Fruit fly (Drosophila melanogaster) whole organism, embryonic: ENCODE results near the gene CG7182.

Experiments used
- Blimp-1 ChIP-seq: fragments of 200-800 bp; sonication (Bioruptor generic); optimal IDR thresholded peaks from 3 replicates; lab custom pipeline; 2018; ENCODE audit warnings: missing biosample characterization, missing genetic modification characterization, mild to moderate bottlenecking, moderate library complexity, missing genetic modification reagents
- Bteb2 ChIP-seq: fragments of 200-800 bp; sonication (Bioruptor generic); optimal IDR thresholded peaks from 2 replicates; lab custom pipeline; 2016; ENCODE audit warnings: missing biosample characterization, missing genetic modification characterization
- CG1024 ChIP-seq: fragments of 200-800 bp; sonication (Bioruptor generic); IDR thresholded peaks from 2 replicates; pipeline ENCODE4 v1.3.6; 2022; ENCODE audit warnings: missing biosample characterization, missing genetic modification characterization
- CG10267 ChIP-seq: fragments of 200-800 bp; sonication (Bioruptor generic); optimal IDR thresholded peaks from 2 replicates; lab custom pipeline; 2018; ENCODE audit warnings: missing biosample characterization, mild to moderate bottlenecking, missing genetic modification characterization, moderate library complexity
- CG10274 ChIP-seq: fragments of 200-800 bp; sonication (Bioruptor generic); optimal IDR thresholded peaks from 3 replicates; lab custom pipeline; 2017; ENCODE audit warnings: missing biosample characterization, mild to moderate bottlenecking, missing genetic modification characterization
- CG10462 ChIP-seq: fragments of 200-800 bp; sonication (Bioruptor generic); optimal IDR thresholded peaks from 2 replicates; lab custom pipeline; 2016; ENCODE audit warnings: missing biosample characterization, missing genetic modification characterization
- CG10543 ChIP-seq: fragments of 200-800 bp; sonication (Bioruptor generic); optimal IDR thresholded peaks from 3 replicates; lab custom pipeline; 2017; ENCODE audit warnings: missing biosample characterization, mild to moderate bottlenecking, missing genetic modification characterization, moderate library complexity
- CG11247 ChIP-seq: fragments of 200-800 bp; sonication (Bioruptor generic); IDR thresholded peaks from 2 replicates; pipeline ENCODE4 v1.3.6; 2022; ENCODE audit warnings: missing biosample characterization, missing genetic modification characterization
- CG12299 ChIP-seq: fragments of 200-800 bp; sonication (Bioruptor generic); optimal IDR thresholded peaks from 2 replicates; lab custom pipeline; 2018; ENCODE audit warnings: missing biosample characterization, mild to moderate bottlenecking, missing genetic modification characterization
- CG14441 ChIP-seq: fragments of 200-800 bp; sonication (Bioruptor generic); IDR thresholded peaks from 2 replicates; pipeline ENCODE4 v1.3.6; 2022; ENCODE audit warnings: missing biosample characterization, missing genetic modification characterization
- CG15696 ChIP-seq: fragments of 200-800 bp; sonication (Bioruptor generic); optimal IDR thresholded peaks from 2 replicates; lab custom pipeline; 2019; ENCODE audit warnings: missing biosample characterization, mild to moderate bottlenecking, missing genetic modification characterization, moderate library complexity
- CG16779 ChIP-seq: fragments of 200-800 bp; sonication (Bioruptor generic); IDR thresholded peaks from 2 replicates; pipeline ENCODE4 v1.3.6; 2022; ENCODE audit warnings: missing biosample characterization, missing genetic modification characterization
- CG30403 ChIP-seq: fragments of 200-800 bp; sonication (Bioruptor generic); optimal IDR thresholded peaks from 3 replicates; lab custom pipeline; 2016; ENCODE audit warnings: missing biosample characterization, missing genetic modification characterization
- CG33213 ChIP-seq: fragments of 200-800 bp; sonication (Bioruptor generic); optimal IDR thresholded peaks from 3 replicates; lab custom pipeline; 2016; ENCODE audit warnings: missing biosample characterization, missing genetic modification characterization
- CG34376 ChIP-seq: fragments of 200-800 bp; sonication (Bioruptor generic); optimal IDR thresholded peaks from 2 replicates; lab custom pipeline; 2018; ENCODE audit warnings: missing biosample characterization, mild to moderate bottlenecking, missing genetic modification characterization
- CG3726 ChIP-seq: fragments of 200-800 bp; sonication (Bioruptor generic); IDR thresholded peaks from 3 replicates; pipeline ENCODE4, ENCODE4 v1.3.6; 2022; ENCODE audit warnings: missing biosample characterization, missing genetic modification characterization
- CG4707 ChIP-seq: fragments of 200-800 bp; sonication (Bioruptor generic); optimal IDR thresholded peaks from 2 replicates; lab custom pipeline; 2018; ENCODE audit warnings: missing biosample characterization, mild to moderate bottlenecking, missing genetic modification characterization, moderate library complexity
- CG5953 ChIP-seq: fragments of 200-800 bp; sonication (Bioruptor generic); IDR thresholded peaks from 2 replicates; pipeline ENCODE4 v1.3.6; 2022; ENCODE audit warnings: missing biosample characterization, missing genetic modification characterization
- CG6175 ChIP-seq: fragments of 200-800 bp; sonication (Bioruptor generic); IDR thresholded peaks from 3 replicates; pipeline ENCODE4 v1.3.6; 2022; ENCODE audit warnings: missing biosample characterization, missing genetic modification characterization
- CG6854 ChIP-seq: fragments of 200-800 bp; sonication (Bioruptor generic); optimal IDR thresholded peaks from 3 replicates; lab custom pipeline; 2017; ENCODE audit warnings: missing biosample characterization, mild to moderate bottlenecking, missing genetic modification characterization
- D ChIP-seq, 2 experiments: fragments of 200-800 bp in 1 of 2; fragments of >200 bp in 1 of 2; sonication (Bioruptor generic) in 1 of 2; optimal IDR thresholded peaks; 2 replicates in 1 of 2; 3 replicates in 1 of 2; lab custom pipeline; 2017; ENCODE audit warnings: mild to moderate bottlenecking in 1 of 2, missing biosample characterization in 1 of 2, missing genetic modification characterization in 1 of 2, missing genetic modification reagents in 1 of 2
- Dref ChIP-seq: fragments of 200-800 bp; sonication (Bioruptor generic); IDR thresholded peaks from 2 replicates; pipeline ENCODE4 v1.3.6; 2022; ENCODE audit warnings: missing biosample characterization, missing genetic modification characterization
- Gug ChIP-seq: fragments of 200-800 bp; sonication (Bioruptor generic); IDR thresholded peaks from 4 replicates; pipeline ENCODE4 v1.3.6; 2022; ENCODE audit warnings: missing biosample characterization, missing genetic modification characterization
- Hey ChIP-seq: fragments of 200-800 bp; sonication (Bioruptor generic); optimal IDR thresholded peaks from 3 replicates; lab custom pipeline; 2018; ENCODE audit warnings: missing biosample characterization, mild to moderate bottlenecking, missing genetic modification characterization
- HmgZ ChIP-seq: fragments of 200-800 bp; sonication (Bioruptor generic); optimal IDR thresholded peaks from 2 replicates; lab custom pipeline; 2018; ENCODE audit warnings: missing biosample characterization, mild to moderate bottlenecking, missing genetic modification characterization
- MBD-R2 ChIP-seq: fragments of 200-800 bp; sonication (Bioruptor generic); IDR thresholded peaks from 2 replicates; pipeline ENCODE4 v1.3.6; 2022; ENCODE audit warnings: missing biosample characterization, missing genetic modification characterization
- Med ChIP-seq: fragments of 200-800 bp; sonication (Bioruptor generic); peaks from one replicate; lab custom pipeline; 2016; ENCODE audit warnings: missing biosample characterization, missing genetic modification characterization, mild to moderate bottlenecking, inconsistent platforms, moderate library complexity
- Poxn ChIP-seq: fragments of 200-800 bp; sonication (Bioruptor generic); IDR thresholded peaks from 2 replicates; pipeline ENCODE4 v1.3.6; 2022; ENCODE audit warnings: missing biosample characterization, missing genetic modification characterization
- Rx ChIP-seq: fragments of 200-800 bp; sonication (Bioruptor generic); IDR thresholded peaks from 2 replicates; pipeline ENCODE4 v1.3.6; 2022; ENCODE audit warnings: missing biosample characterization, missing genetic modification characterization
- TFAM ChIP-seq: fragments of 200-800 bp; sonication (Bioruptor generic); optimal IDR thresholded peaks from 2 replicates; lab custom pipeline; 2017; ENCODE audit warnings: missing biosample characterization, missing genetic modification characterization, inconsistent platforms
- aop ChIP-seq: fragments of 200-800 bp; sonication (Bioruptor generic); IDR thresholded peaks from 2 replicates; pipeline ENCODE4 v1.3.6; 2022; ENCODE audit warnings: missing biosample characterization, missing genetic modification characterization
- ap ChIP-seq: fragments of 200-800 bp; sonication (Bioruptor generic); IDR thresholded peaks from 2 replicates; pipeline ENCODE4 v1.3.6; 2022; ENCODE audit warnings: missing biosample characterization, missing genetic modification characterization
- bowl ChIP-seq: fragments of 200-800 bp; sonication (Bioruptor generic); IDR thresholded peaks from 2 replicates; pipeline ENCODE4 v1.3.6; 2022; ENCODE audit warnings: missing biosample characterization, missing genetic modification characterization
- bsh ChIP-seq, 2 experiments: fragments of 200-800 bp; sonication (Bioruptor generic); optimal IDR thresholded peaks; 2 replicates each; lab custom pipeline; 2017 to 2018; ENCODE audit warnings: mild to moderate bottlenecking in 2 of 2, missing biosample characterization in 2 of 2, missing genetic modification characterization in 2 of 2, moderate library complexity in 1 of 2
- crc ChIP-seq: fragments of 200-800 bp; sonication (Bioruptor generic); optimal IDR thresholded peaks from 2 replicates; lab custom pipeline; 2016; ENCODE audit warnings: missing biosample characterization, missing genetic modification characterization
- dmrt11E ChIP-seq: fragments of 200-800 bp; sonication (Bioruptor generic); optimal IDR thresholded peaks from 3 replicates; lab custom pipeline; 2018; ENCODE audit warnings: missing biosample characterization, mild to moderate bottlenecking, missing genetic modification characterization, moderate library complexity
- dpn ChIP-seq, 2 experiments: fragments of 200-800 bp; sonication (Bioruptor generic); optimal IDR thresholded peaks; 3 replicates each; lab custom pipeline; 2016; ENCODE audit warnings: missing biosample characterization in 2 of 2, missing genetic modification characterization in 2 of 2
- fd3F ChIP-seq: fragments of 200-800 bp; sonication (Bioruptor generic); optimal IDR thresholded peaks from 2 replicates; lab custom pipeline; 2018; ENCODE audit warnings: missing biosample characterization, mild to moderate bottlenecking, missing genetic modification characterization, moderate library complexity
- gce ChIP-seq: fragments of 200-800 bp; sonication (Bioruptor generic); IDR thresholded peaks from 3 replicates; pipeline ENCODE4 v1.3.6; 2022; ENCODE audit warnings: missing biosample characterization, missing genetic modification characterization
- gem ChIP-seq: fragments of 200-800 bp; sonication (Bioruptor generic); optimal IDR thresholded peaks from 2 replicates; lab custom pipeline; 2019; ENCODE audit warnings: missing biosample characterization, mild to moderate bottlenecking, missing genetic modification characterization, moderate library complexity
- lmd ChIP-seq: fragments of 200-800 bp; sonication (Bioruptor generic); IDR thresholded peaks from 2 replicates; pipeline ENCODE4 v1.3.6; 2022; ENCODE audit warnings: missing biosample characterization, missing genetic modification characterization
- lola ChIP-seq, 3 experiments: fragments of >200 bp in 2 of 3; fragments of 200-800 bp in 1 of 3; sonication (Bioruptor generic) in 1 of 3; optimal IDR thresholded peaks; 2 replicates each; lab custom pipeline; 2017 to 2019; ENCODE audit warnings: missing biosample characterization in 3 of 3, missing genetic modification characterization in 3 of 3, mild to moderate bottlenecking in 1 of 3, moderate library complexity in 1 of 3
- nom ChIP-seq: fragments of 200-800 bp; sonication (Bioruptor generic); optimal IDR thresholded peaks from 2 replicates; lab custom pipeline; 2017; ENCODE audit warnings: missing biosample characterization, missing genetic modification characterization, mild to moderate bottlenecking, moderate library complexity, missing genetic modification reagents
- odd ChIP-seq: fragments of 200-800 bp; sonication (Bioruptor generic); optimal IDR thresholded peaks from 2 replicates; lab custom pipeline; 2017; ENCODE audit warnings: missing biosample characterization, mild to moderate bottlenecking, missing genetic modification characterization
- pho ChIP-seq: fragments of 200-800 bp; sonication (Bioruptor generic); optimal IDR thresholded peaks from 2 replicates; lab custom pipeline; 2016; ENCODE audit warnings: missing biosample characterization, missing genetic modification characterization
- run ChIP-seq: fragments of 200-800 bp; sonication (Bioruptor generic); optimal IDR thresholded peaks from 3 replicates; lab custom pipeline; 2018; ENCODE audit warnings: missing biosample characterization, mild to moderate bottlenecking, missing genetic modification characterization
- toy ChIP-seq: fragments of 200-800 bp; sonication (Bioruptor generic); IDR thresholded peaks from 2 replicates; pipeline ENCODE4 v1.3.6; 2022; ENCODE audit warnings: missing biosample characterization, missing genetic modification characterization
- yki ChIP-seq: fragments of >200 bp; optimal IDR thresholded peaks from 3 replicates; lab custom pipeline; 2018
- zen2 ChIP-seq: fragments of 200-800 bp; sonication (Bioruptor generic); IDR thresholded peaks from 3 replicates; pipeline ENCODE4 v1.3.6; 2022; ENCODE audit warnings: missing biosample characterization, missing genetic modification characterization; ENCODE audit not compliant: partially characterized antibody
- zf30C ChIP-seq: fragments of 200-800 bp; sonication (Bioruptor generic); optimal IDR thresholded peaks from 3 replicates; lab custom pipeline; 2018; ENCODE audit warnings: missing biosample characterization, mild to moderate bottlenecking, missing genetic modification characterization

CG7182 gene

dm6 chr3L:8318916-8319506 is 27.2 kb downstream of the CG7182 start, which contains the start of gene CG43059 (continued):
- no peak for TF ChIP-seq lmd (GFP tag; lab: Robert Waterston, UW)
- no peak for TF ChIP-seq Bteb2 (GFP tag; lab: Kevin White, UChicago)
- TF ChIP-seq bsh (GFP tag; optimal IDR thresholded peaks at IDR 0.05; lab: Kevin White, UChicago), result peak in 1 of 2 experiments; percentile 5
- no peak for TF ChIP-seq lola (GFP tag; optimal IDR thresholded peaks at IDR 0.05; lab: Kevin White, UChicago)
- no peak for TF ChIP-seq HmgZ (tag; lab: Kevin White, UChicago)
- no peak for TF ChIP-seq toy
- TF ChIP-seq CG11247, result no peak
- no peak for TF ChIP-seq CG10274 (GFP tag; lab: Kevin White, UChicago)
- no peak for TF ChIP-seq dmrt11E (tag; lab: Kevin White, UChicago)
- TF ChIP-seq Med, result peak; percentile 53
- TF ChIP-seq CG34376, result no peak
- TF ChIP-seq nom (GFP tag; lab: Kevin White, UChicago), result no peak
- no peak for TF ChIP-seq gce (GFP tag; lab: Robert Waterston, UW)
- TF ChIP-seq zf30C (GFP tag; lab: Kevin White, UChicago), result no peak
- no peak for TF ChIP-seq D (optimal IDR thresholded peaks at IDR 0.05; lab: Kevin White, UChicago)
- no peak for TF ChIP-seq D (GFP tag; optimal IDR thresholded peaks at IDR 0.05; lab: Kevin White, UChicago)
- no peak for TF ChIP-seq Dref
- no peak for TF ChIP-seq CG10267 (tag; lab: Kevin White, UChicago)
- TF ChIP-seq CG15696 (tag; lab: Kevin White, UChicago), result no peak
- no peak for TF ChIP-seq fd3F (GFP tag; lab: Kevin White, UChicago)
- TF ChIP-seq aop (GFP tag; lab: Robert Waterston, UW), result no peak
- no peak for TF ChIP-seq CG14441 (GFP tag; lab: Robert Waterston, UW)
- TF ChIP-seq CG6854 (GFP tag; lab: Kevin White, UChicago), result no peak
- TF ChIP-seq bowl (GFP tag; lab: Robert Waterston, UW), result no peak
- peak; percentile 32 for TF ChIP-seq Blimp-1 (GFP tag; lab: Kevin White, UChicago)
- no peak for TF ChIP-seq pho (GFP tag; lab: Kevin White, UChicago)
- TF ChIP-seq run (tag; lab: Kevin White, UChicago), result no peak
- TF ChIP-seq Hey (tag; lab: Kevin White, UChicago), result no peak
- TF ChIP-seq zen2 (GFP tag; lab: Robert Waterston, UW), result no peak
- TF ChIP-seq CG4707 (GFP tag; lab: Kevin White, UChicago), result no peak
- TF ChIP-seq ap, result no peak
- TF ChIP-seq MBD-R2, result no peak
- TF ChIP-seq CG5953 (GFP tag; lab: Robert Waterston, UW), result no peak
- TF ChIP-seq yki, result no peak
- TF ChIP-seq CG33213 (GFP tag; lab: Kevin White, UChicago), result no peak

dm6 chr3L:8315141-8315816 is 30.9 kb downstream of the CG7182 start, which contains the start of gene Cpsf6:
Gene Cpsf6 (minus strand): TSS chr3L:8315502.
- TF ChIP-seq CG10543 (GFP tag; lab: Kevin White, UChicago), result peak; percentile 28
- no peak for TF ChIP-seq Poxn
- peak; percentile 41 for TF ChIP-seq CG12299 (tag; lab: Kevin White, UChicago)
- TF ChIP-seq CG16779 (GFP tag; lab: Robert Waterston, UW), result no peak; the same call in 1 of the 2 replicates
- no peak for TF ChIP-seq odd (GFP tag; lab: Kevin White, UChicago)
- TF ChIP-seq CG3726, result no peak
- TF ChIP-seq CG1024 (GFP tag; lab: Robert Waterston, UW), result 0 out of 2 replicates have a peak, but pooled peaks have one; percentile 14
- no peak for TF ChIP-seq Gug (GFP tag; lab: Robert Waterston, UW)
- TF ChIP-seq TFAM (GFP tag; lab: Kevin White, UChicago), result no peak
- TF ChIP-seq CG30403 (GFP tag; lab: Kevin White, UChicago), result peak; percentile 70
- TF ChIP-seq Rx (GFP tag; lab: Robert Waterston, UW), result 0 out of 2 replicates have a peak, but pooled peaks have one; percentile 6
- peak; percentile 79 for TF ChIP-seq gem (tag; lab: Kevin White, UChicago)
- peak; percentile 52 to 71 for TF ChIP-seq dpn (GFP tag; optimal IDR thresholded peaks at IDR 0.05; lab: Kevin White, UChicago)
- no peak for TF ChIP-seq crc (GFP tag; lab: Kevin White, UChicago)
- no peak for TF ChIP-seq CG6175 (GFP tag; lab: Robert Waterston, UW)
- TF ChIP-seq CG10462 (GFP tag; lab: Kevin White, UChicago), result peak; percentile 42
